Worm (Caenorhabditis elegans) whole organism, L4 larva: ENCODE results near the gene F35E8.6.

Source experiments
- T26A8.4 ChIP-seq: fragments of 200-800 bp; sonication (Bioruptor generic); IDR thresholded peaks from 2 replicates; pipeline ENCODE4 v1.3.6; 2022; ENCODE audit warnings: missing genetic modification characterization, missing compliant biosample characterization
- Y105C5A.15 ChIP-seq: fragments of 200-800 bp; sonication (Bioruptor generic); IDR thresholded peaks from 2 replicates; pipeline ENCODE4 v1.3.6; 2022; ENCODE audit warnings: missing genetic modification characterization, missing compliant biosample characterization
- Y75B8A.6 ChIP-seq: fragments of 200-800 bp; sonication (Bioruptor generic); IDR thresholded peaks from 2 replicates; pipeline ENCODE4 v1.3.6; 2022; ENCODE audit warnings: missing genetic modification reagents, missing genetic modification characterization, missing compliant biosample characterization
- ZK546.5 ChIP-seq, 2 experiments: sonication (generic microtip); optimal IDR thresholded peaks; 2 replicates each; lab custom pipeline; 2017; ENCODE audit warnings: missing biosample characterization in 2 of 2, missing genetic modification characterization in 2 of 2
- arid-1 ChIP-seq: fragments of 200-800 bp; sonication (Bioruptor generic); conservative IDR thresholded peaks from 2 replicates; pipeline ENCODE4 v1.3.6; 2022; ENCODE audit warnings: missing genetic modification reagents, missing genetic modification characterization, missing compliant biosample characterization
- ceh-28 ChIP-seq: fragments of 150-350 bp; optimal IDR thresholded peaks from 2 replicates; lab custom pipeline; 2014; ENCODE audit warnings: missing biosample characterization, missing genetic modification reagents, missing genetic modification characterization
- ceh-32 ChIP-seq: sonication (generic microtip); optimal IDR thresholded peaks from 2 replicates; lab custom pipeline; 2016; ENCODE audit warnings: mild to moderate bottlenecking, missing genetic modification characterization, missing compliant biosample characterization; ENCODE audit not compliant: poor library complexity
- ceh-62 ChIP-seq: sonication (generic microtip); optimal IDR thresholded peaks from 2 replicates; lab custom pipeline; 2017; ENCODE audit warnings: missing biosample characterization, missing genetic modification characterization
- ceh-82 ChIP-seq: sonication (generic microtip); optimal IDR thresholded peaks from 2 replicates; lab custom pipeline; 2017; ENCODE audit warnings: missing biosample characterization, missing genetic modification characterization
- ces-1 ChIP-seq: fragments of 150-350 bp; sonication (generic microtip); optimal IDR thresholded peaks from 4 replicates; lab custom pipeline; 2014; ENCODE audit warnings: missing biosample characterization, missing genetic modification reagents, missing genetic modification characterization
- cey-2 ChIP-seq: sonication (generic microtip); optimal IDR thresholded peaks from 3 replicates; lab custom pipeline; 2017; ENCODE audit warnings: missing genetic modification characterization, mild to moderate bottlenecking, missing compliant biosample characterization, antibody characterized with exemption, borderline replicate concordance; ENCODE audit not compliant: insufficient read depth
- daf-12 ChIP-seq: fragments of 150-350 bp; optimal IDR thresholded peaks from 2 replicates; lab custom pipeline; 2014; ENCODE audit warnings: missing biosample characterization, missing genetic modification reagents, missing genetic modification characterization
- dmd-8 ChIP-seq: fragments of 200-800 bp; sonication (Bioruptor generic); IDR thresholded peaks from 2 replicates; pipeline ENCODE4 v1.3.6; 2022; ENCODE audit warnings: missing genetic modification characterization, missing compliant biosample characterization
- dpl-1 ChIP-seq: fragments of 150-350 bp; optimal IDR thresholded peaks from 2 replicates; lab custom pipeline; 2014; ENCODE audit warnings: missing biosample characterization, missing genetic modification reagents, missing genetic modification characterization
- egl-27 ChIP-seq: sonication (generic microtip); optimal IDR thresholded peaks from 3 replicates; lab custom pipeline; 2017; ENCODE audit warnings: missing biosample characterization, missing genetic modification reagents, missing genetic modification characterization
- fos-1 ChIP-seq: fragments of 150-350 bp; optimal IDR thresholded peaks from 2 replicates; lab custom pipeline; 2014; ENCODE audit warnings: missing biosample characterization, missing genetic modification characterization
- gei-8 ChIP-seq: fragments of 200-800 bp; sonication (Bioruptor generic); optimal IDR thresholded peaks from 2 replicates; lab custom pipeline; 2018; ENCODE audit warnings: mild to moderate bottlenecking, missing genetic modification characterization, missing compliant biosample characterization
- lim-7 ChIP-seq: fragments of 200-800 bp; sonication (Bioruptor generic); IDR thresholded peaks from 2 replicates; pipeline ENCODE4 v1.3.6; 2022; ENCODE audit warnings: missing genetic modification characterization, missing compliant biosample characterization
- lir-3 ChIP-seq: sonication (generic microtip); optimal IDR thresholded peaks from 2 replicates; lab custom pipeline; 2016; ENCODE audit warnings: mild to moderate bottlenecking, missing genetic modification characterization, missing compliant biosample characterization
- madf-5 ChIP-seq, 2 experiments: fragments of 200-800 bp; sonication (Bioruptor generic); IDR thresholded peaks; 2 replicates each; pipeline ENCODE4 v1.3.6; 2022; ENCODE audit warnings: missing compliant biosample characterization in 2 of 2, missing genetic modification characterization in 2 of 2
- mep-1 ChIP-seq: fragments of 150-350 bp; sonication (generic microtip); optimal IDR thresholded peaks from 3 replicates; lab custom pipeline; 2014; ENCODE audit warnings: missing biosample characterization, missing genetic modification characterization
- mes-2 ChIP-seq: sonication (generic microtip); optimal IDR thresholded peaks from 2 replicates; lab custom pipeline; 2016; ENCODE audit warnings: missing genotype, mild to moderate bottlenecking, missing genetic modification characterization, missing compliant biosample characterization; ENCODE audit not compliant: poor library complexity, severe bottlenecking
- mxl-2 ChIP-seq: fragments of 200-800 bp; sonication (Bioruptor generic); conservative IDR thresholded peaks from 2 replicates; pipeline ENCODE4 v1.3.6; 2022; ENCODE audit warnings: missing genetic modification reagents, missing genetic modification characterization, missing compliant biosample characterization
- nhr-237 ChIP-seq: sonication (generic microtip); optimal IDR thresholded peaks from 2 replicates; lab custom pipeline; 2017; ENCODE audit warnings: missing biosample characterization, missing genetic modification characterization
- nhr-25 ChIP-seq: sonication (generic microtip); optimal IDR thresholded peaks from 2 replicates; lab custom pipeline; 2017; ENCODE audit warnings: missing genetic modification characterization, mild to moderate bottlenecking, missing compliant biosample characterization, antibody characterized with exemption, moderate library complexity, borderline replicate concordance; ENCODE audit not compliant: insufficient read depth
- nhr-28 ChIP-seq: fragments of 150-350 bp; optimal IDR thresholded peaks from 2 replicates; lab custom pipeline; 2014; ENCODE audit warnings: missing biosample characterization, missing genetic modification characterization
- php-3 ChIP-seq: fragments of 200-800 bp; sonication (Bioruptor generic); IDR thresholded peaks from 2 replicates; pipeline ENCODE4 v1.3.6; 2022; ENCODE audit warnings: missing genetic modification reagents, missing genetic modification characterization, missing compliant biosample characterization
- pqm-1 ChIP-seq: sonication (generic microtip); optimal IDR thresholded peaks from 2 replicates; lab custom pipeline; 2017; ENCODE audit warnings: missing biosample characterization, missing genetic modification characterization
- skn-1 ChIP-seq: fragments of 150-350 bp; optimal IDR thresholded peaks from 2 replicates; lab custom pipeline; 2014; ENCODE audit warnings: missing biosample characterization, missing genetic modification characterization
- spr-1 ChIP-seq: sonication (generic microtip); optimal IDR thresholded peaks from 2 replicates; lab custom pipeline; 2016; ENCODE audit warnings: mild to moderate bottlenecking, missing genetic modification characterization, missing compliant biosample characterization
- spr-3 ChIP-seq: fragments of 200-800 bp; sonication (Bioruptor generic); optimal IDR thresholded peaks from 2 replicates; lab custom pipeline; 2018; ENCODE audit warnings: mild to moderate bottlenecking, missing genetic modification characterization, missing compliant biosample characterization
- tra-1 ChIP-seq: fragments of 200-800 bp; sonication (Bioruptor generic); IDR thresholded peaks from 2 replicates; pipeline ENCODE4 v1.3.6; 2022; ENCODE audit warnings: missing genetic modification reagents, missing genetic modification characterization, missing compliant biosample characterization
- unc-130 ChIP-seq: sonication (generic microtip); optimal IDR thresholded peaks from 2 replicates; lab custom pipeline; 2016; ENCODE audit warnings: missing genetic modification reagents, missing genetic modification characterization, missing compliant biosample characterization
- unc-39 ChIP-seq: sonication (generic microtip); optimal IDR thresholded peaks from 2 replicates; lab custom pipeline; 2017; ENCODE audit warnings: missing biosample characterization, missing genetic modification characterization
- unc-62 ChIP-seq, 3 experiments: fragments of 150-350 bp in 1 of 3; sonication (generic microtip); optimal IDR thresholded peaks in 2 of 3; peaks in 1 of 3; 1 replicate in 1 of 3; 2 replicates in 2 of 3; lab custom pipeline; 2014 to 2017; ENCODE audit warnings: missing biosample characterization in 3 of 3, missing genetic modification characterization in 3 of 3, missing genetic modification reagents in 3 of 3, missing genotype in 1 of 3
- zfp-2 ChIP-seq: sonication (generic microtip); optimal IDR thresholded peaks from 2 replicates; lab custom pipeline; 2016; ENCODE audit warnings: mild to moderate bottlenecking, missing genetic modification characterization, missing compliant biosample characterization
- zip-11 ChIP-seq: fragments of 200-800 bp; sonication (Bioruptor generic); IDR thresholded peaks from 2 replicates; pipeline ENCODE4 v1.3.6; 2022; ENCODE audit warnings: missing genetic modification characterization, missing compliant biosample characterization
- ztf-7 ChIP-seq: fragments of 150-350 bp; optimal IDR thresholded peaks from 2 replicates; lab custom pipeline; 2014; ENCODE audit warnings: missing biosample characterization, missing genetic modification characterization

The F35E8.6 gene

ce11 chrV:15915919-15916318 is 4.0 kb downstream of the F35E8.6 start, which contains the start of gene gst-38 (continued):
- TF ChIP-seq nhr-237 (tag; lab: Kevin White, UChicago) (no peak), arid-1 (GFP tag; lab: Robert Waterston, UW) (no peak), ceh-82 (tag; lab: Kevin White, UChicago) (no peak), ceh-62 (no peak), fos-1 (no peak), dmd-8 (GFP tag; lab: Robert Waterston, UW) (no peak), gei-8 (GFP tag; lab: Kevin White, UChicago) (no peak), zfp-2 (tag; lab: Kevin White, UChicago) (no peak)

ce11 chrV:15917458-15917857 is 5.5 kb downstream of the F35E8.6 start, which contains the start of gene F35E8.9:
F35E8.9 (minus strand) TSS chrV:15917558.
- TF ChIP-seq ZK546.5 (tag; optimal IDR thresholded peaks at IDR 0.05; lab: Kevin White, UChicago), result no peak
- no peak for TF ChIP-seq Y75B8A.6 (GFP tag; lab: Robert Waterston, UW)
- no peak for TF ChIP-seq mep-1
- TF ChIP-seq daf-12 (tag; lab: Kevin White, UChicago), result no peak
- no peak for TF ChIP-seq T26A8.4 (GFP tag; lab: Robert Waterston, UW)
- no peak for TF ChIP-seq fos-1
- TF ChIP-seq spr-3, result no peak
- no peak for TF ChIP-seq madf-5 (GFP tag; IDR thresholded peaks at IDR 0.05; lab: Robert Waterston, UW)
- no peak for TF ChIP-seq unc-39 (tag; lab: Kevin White, UChicago)
- no peak for TF ChIP-seq skn-1 (tag; lab: Kevin White, UChicago)
- TF ChIP-seq, all 104 proteins: peak for 0

ce11 chrV:15920273-15920672 is 8.3 kb downstream of the F35E8.6 start, which contains the start of gene F35E8.10:
F35E8.10 (minus strand) TSS chrV:15920373.
- TF ChIP-seq unc-130 (GFP tag; lab: Kevin White, UChicago) (no peak), mes-2 (no peak), gei-8 (GFP tag; lab: Kevin White, UChicago) (no peak)
- TF ChIP-seq, all 104 proteins: peak for 0

ce11 chrV:15921102-15921501 is 9.2 kb downstream of the F35E8.6 start, which contains the start of gene cdr-1:
cdr-1 (plus strand) TSS chrV:15921309.
- peak; percentile 39 for TF ChIP-seq pqm-1
- no peak for TF ChIP-seq lim-7
- TF ChIP-seq tra-1 (GFP tag; lab: Robert Waterston, UW), result no peak
- TF ChIP-seq unc-62 (GFP tag; optimal IDR thresholded peaks at IDR 0.05 in 1 of 2; lab: Kevin White, UChicago), result peak in 1 of 2 experiments; percentile 36
- TF ChIP-seq unc-62 (tag; optimal IDR thresholded peaks at IDR 0.05; lab: Kevin White, UChicago), result no peak
- TF ChIP-seq egl-27 (tag; lab: Kevin White, UChicago), result no peak
- TF ChIP-seq nhr-28 (tag; lab: Kevin White, UChicago), result peak; percentile 93
- no peak for TF ChIP-seq dpl-1
- TF ChIP-seq Y105C5A.15 (GFP tag; lab: Robert Waterston, UW), result no peak
- no peak for TF ChIP-seq nhr-25
- TF ChIP-seq lir-3 (tag; lab: Kevin White, UChicago), result no peak
- TF ChIP-seq spr-1 (tag; lab: Kevin White, UChicago), result no peak
- TF ChIP-seq, all 104 proteins: peak for 3

- TF ChIP-seq fos-1, result no peak
- TF ChIP-seq mxl-2 (GFP tag; lab: Robert Waterston, UW), result no peak
- TF ChIP-seq tra-1 (GFP tag; lab: Robert Waterston, UW), result no peak
- no peak for TF ChIP-seq php-3
- no peak for TF ChIP-seq ztf-7 (tag; lab: Kevin White, UChicago)
- no peak for TF ChIP-seq zip-11
- no peak for TF ChIP-seq zfp-2 (tag; lab: Kevin White, UChicago)
- TF ChIP-seq Y75B8A.6 (GFP tag; lab: Robert Waterston, UW), result no peak
- TF ChIP-seq ceh-32 (tag; lab: Kevin White, UChicago), result no peak
- no peak for TF ChIP-seq ces-1
- no peak for TF ChIP-seq unc-62 (GFP tag; optimal IDR thresholded peaks at IDR 0.05 in 1 of 2; lab: Kevin White, UChicago)
- no peak for TF ChIP-seq unc-62 (tag; optimal IDR thresholded peaks at IDR 0.05; lab: Kevin White, UChicago)
- TF ChIP-seq cey-2 (tag; lab: Kevin White, UChicago), result no peak
- TF ChIP-seq ceh-28 (tag; lab: Kevin White, UChicago), result no peak
- TF ChIP-seq ceh-62, result no peak
- no peak for TF ChIP-seq spr-1 (tag; lab: Kevin White, UChicago)
- TF ChIP-seq, all 104 proteins: peak for 0
These were observed 11.0 kb downstream of the F35E8.6 start, which contains the start of gene F35E8.13 for ce11 chrV:15922979-15923378. F35E8.13 (plus strand) TSS chrV:15923279.
